Worm (Caenorhabditis elegans) whole organism, L4/young adult: ENCODE results near the gene F59C12.3.

Source experiments
- dao-5 ChIP-seq: sonication (generic microtip); optimal IDR thresholded peaks from 2 replicates; lab custom pipeline; 2016; ENCODE audit warnings: missing genotype, missing genetic modification characterization, moderate library complexity, missing compliant biosample characterization
- him-1 ChIP-seq: sonication (generic microtip); optimal IDR thresholded peaks from 2 replicates; lab custom pipeline; 2016; ENCODE audit warnings: missing genotype, missing genetic modification reagents, missing genetic modification characterization, missing compliant biosample characterization

DNA sequence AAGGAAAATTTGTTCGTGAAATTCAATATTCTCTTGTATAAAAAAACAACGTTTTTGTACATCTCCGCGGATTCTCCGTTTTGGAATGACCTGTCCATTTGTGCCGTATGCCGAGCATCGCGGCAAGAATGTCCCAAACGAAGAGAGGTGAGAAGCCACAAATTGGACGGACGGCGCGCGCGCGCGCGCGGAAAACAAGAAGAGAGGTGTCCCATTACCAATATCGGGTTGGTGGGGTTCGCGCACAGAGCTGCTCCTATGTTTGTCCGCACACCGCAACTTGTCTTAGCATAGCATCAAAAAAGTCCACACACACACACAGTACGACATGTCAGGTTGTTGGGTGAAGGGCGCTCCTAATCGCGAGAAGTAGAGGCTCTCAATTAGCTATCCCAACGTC is 17.8 kb downstream of the F59C12.3 start:
- TF ChIP-seq him-1 (tag; lab: Kevin White, UChicago) (no peak), dao-5 (no peak)
